Worm (Caenorhabditis elegans) whole organism, late embryonic: Measurements from ENCODE around the gene nspc-18.

Experiments
- C08G9.2 ChIP-seq: sonication (generic microtip); optimal IDR thresholded peaks from 2 replicates; lab custom pipeline; 2016; ENCODE audit warnings: mild to moderate bottlenecking, missing genetic modification characterization, moderate library complexity, missing compliant biosample characterization
- C38D4.7 ChIP-seq: fragments of 200-800 bp; sonication (Bioruptor generic); optimal IDR thresholded peaks from 2 replicates; lab custom pipeline; 2018; ENCODE audit warnings: mild to moderate bottlenecking, missing genetic modification characterization, moderate library complexity, missing compliant biosample characterization
- T23F11.4 ChIP-seq: fragments of 200-800 bp; sonication (Bioruptor generic); optimal IDR thresholded peaks from 2 replicates; lab custom pipeline; 2018; ENCODE audit warnings: mild to moderate bottlenecking, missing genetic modification characterization, missing compliant biosample characterization
- ama-1 ChIP-seq: fragments of 150-350 bp; optimal IDR thresholded peaks from 2 replicates; lab custom pipeline; 2014
- ceh-19 ChIP-seq: fragments of 200-800 bp; sonication (Bioruptor generic); optimal IDR thresholded peaks from 2 replicates; lab custom pipeline; 2018; ENCODE audit warnings: mild to moderate bottlenecking, missing genetic modification characterization, missing compliant biosample characterization
- ceh-2 ChIP-seq: sonication (generic microtip); optimal IDR thresholded peaks from 2 replicates; lab custom pipeline; 2016; ENCODE audit warnings: missing genotype, missing genetic modification characterization, missing compliant biosample characterization
- ceh-22 ChIP-seq: sonication (generic microtip); optimal IDR thresholded peaks from 2 replicates; lab custom pipeline; 2017; ENCODE audit warnings: missing biosample characterization, missing genetic modification characterization
- ceh-24 ChIP-seq: sonication (generic microtip); optimal IDR thresholded peaks from 2 replicates; lab custom pipeline; 2016; ENCODE audit warnings: mild to moderate bottlenecking, missing genetic modification characterization, missing compliant biosample characterization
- ceh-31 ChIP-seq: sonication (generic microtip); optimal IDR thresholded peaks from 2 replicates; lab custom pipeline; 2016; ENCODE audit warnings: missing genetic modification characterization, missing compliant biosample characterization
- ceh-6 ChIP-seq: fragments of 200-800 bp; sonication (Bioruptor generic); optimal IDR thresholded peaks from 2 replicates; lab custom pipeline; 2018; ENCODE audit warnings: mild to moderate bottlenecking, missing genetic modification characterization, missing compliant biosample characterization
- ceh-9 ChIP-seq: sonication (generic microtip); optimal IDR thresholded peaks from 2 replicates; lab custom pipeline; 2016; ENCODE audit warnings: mild to moderate bottlenecking, missing genetic modification characterization, inconsistent platforms, missing compliant biosample characterization
- dmd-4 ChIP-seq: sonication (generic microtip); optimal IDR thresholded peaks from 2 replicates; lab custom pipeline; 2016; ENCODE audit warnings: borderline replicate concordance, missing genetic modification characterization, missing compliant biosample characterization
- dve-1 ChIP-seq: sonication (generic microtip); optimal IDR thresholded peaks from 2 replicates; lab custom pipeline; 2017; ENCODE audit warnings: antibody characterized with exemption, mild to moderate bottlenecking, missing genetic modification characterization, missing compliant biosample characterization
- elt-2 ChIP-seq: sonication (generic microtip); optimal IDR thresholded peaks from 2 replicates; lab custom pipeline; 2016; ENCODE audit warnings: missing genetic modification reagents, missing genetic modification characterization, missing compliant biosample characterization
- elt-4 ChIP-seq: sonication (generic microtip); optimal IDR thresholded peaks from 2 replicates; lab custom pipeline; 2016; ENCODE audit warnings: missing genetic modification characterization, missing compliant biosample characterization
- eyg-1 ChIP-seq: sonication (generic microtip); optimal IDR thresholded peaks from 2 replicates; lab custom pipeline; 2016; ENCODE audit warnings: missing genotype, missing genetic modification characterization, missing compliant biosample characterization
- fkh-6 ChIP-seq: sonication (generic microtip); optimal IDR thresholded peaks from 2 replicates; lab custom pipeline; 2016; ENCODE audit warnings: missing genetic modification characterization, missing compliant biosample characterization
- gmeb-2 ChIP-seq: sonication (generic microtip); optimal IDR thresholded peaks from 2 replicates; lab custom pipeline; 2016; ENCODE audit warnings: missing genetic modification characterization, inconsistent platforms, missing compliant biosample characterization
- hlh-6 ChIP-seq: sonication (generic microtip); optimal IDR thresholded peaks from 2 replicates; lab custom pipeline; 2016; ENCODE audit warnings: missing genotype, missing genetic modification characterization, missing compliant biosample characterization
- lim-6 ChIP-seq: sonication (generic microtip); optimal IDR thresholded peaks from 2 replicates; lab custom pipeline; 2016; ENCODE audit warnings: missing genetic modification characterization, missing compliant biosample characterization
- lin-11 ChIP-seq: fragments of 200-800 bp; sonication (Bioruptor generic); optimal IDR thresholded peaks from 2 replicates; lab custom pipeline; 2018; ENCODE audit warnings: mild to moderate bottlenecking, missing genetic modification characterization, missing compliant biosample characterization
- mec-3 ChIP-seq: sonication (generic microtip); optimal IDR thresholded peaks from 2 replicates; lab custom pipeline; 2016; ENCODE audit warnings: borderline replicate concordance, missing genetic modification characterization, missing compliant biosample characterization
- nfya-1 ChIP-seq: sonication (generic microtip); optimal IDR thresholded peaks from 2 replicates; lab custom pipeline; 2017; ENCODE audit warnings: missing genetic modification characterization, mild to moderate bottlenecking, missing compliant biosample characterization, antibody characterized with exemption, moderate library complexity
- nhr-11 ChIP-seq: fragments of 150-350 bp; optimal IDR thresholded peaks from 2 replicates; lab custom pipeline; 2014; ENCODE audit warnings: missing biosample characterization, missing genetic modification characterization
- nhr-232 ChIP-seq: sonication (generic microtip); optimal IDR thresholded peaks from 2 replicates; lab custom pipeline; 2016; ENCODE audit warnings: missing genetic modification characterization, missing compliant biosample characterization
- pag-3 ChIP-seq: sonication (generic microtip); optimal IDR thresholded peaks from 2 replicates; lab custom pipeline; 2016; ENCODE audit warnings: missing compliant biosample characterization, missing genetic modification characterization, borderline replicate concordance
- pat-9 ChIP-seq: fragments of 200-800 bp; sonication (Bioruptor generic); optimal IDR thresholded peaks from 2 replicates; lab custom pipeline; 2018; ENCODE audit warnings: mild to moderate bottlenecking, missing genetic modification characterization, moderate library complexity, missing compliant biosample characterization
- pha-2 ChIP-seq: sonication (generic microtip); optimal IDR thresholded peaks from 2 replicates; lab custom pipeline; 2017; ENCODE audit warnings: mild to moderate bottlenecking, missing genetic modification characterization, missing compliant biosample characterization
- pha-4 ChIP-seq: fragments of 150-350 bp; optimal IDR thresholded peaks from 2 replicates; lab custom pipeline; 2018; ENCODE audit warnings: missing biosample characterization, missing genetic modification reagents, missing genetic modification characterization
- pqm-1 ChIP-seq: sonication (generic microtip); optimal IDR thresholded peaks from 2 replicates; lab custom pipeline; 2016; ENCODE audit warnings: missing genetic modification characterization, missing compliant biosample characterization
- rnt-1 ChIP-seq: sonication (generic microtip); optimal IDR thresholded peaks from 2 replicates; lab custom pipeline; 2016; ENCODE audit warnings: missing genetic modification characterization, missing compliant biosample characterization
- sox-4 ChIP-seq: sonication (generic microtip); optimal IDR thresholded peaks from 2 replicates; lab custom pipeline; 2017; ENCODE audit warnings: mild to moderate bottlenecking, missing genetic modification characterization, inconsistent platforms, missing compliant biosample characterization
- tbx-2 ChIP-seq: sonication (generic microtip); optimal IDR thresholded peaks from 2 replicates; lab custom pipeline; 2016; ENCODE audit warnings: missing genetic modification characterization, missing compliant biosample characterization
- unc-3 ChIP-seq, 2 experiments: fragments of 200-800 bp in 1 of 2; sonication (Bioruptor generic) in 1 of 2; sonication (generic microtip) in 1 of 2; conservative IDR thresholded peaks in 1 of 2; optimal IDR thresholded peaks in 1 of 2; 2 replicates each; pipeline versions ENCODE4 v1.3.6 to Lab custom; 2016 to 2022; ENCODE audit warnings: missing compliant biosample characterization in 2 of 2, missing genetic modification characterization in 2 of 2, missing genetic modification reagents in 1 of 2
- unc-55 ChIP-seq: sonication (generic microtip); optimal IDR thresholded peaks from 2 replicates; lab custom pipeline; 2017; ENCODE audit warnings: missing biosample characterization, missing genetic modification reagents, missing genetic modification characterization
- unc-86 ChIP-seq: sonication (generic microtip); optimal IDR thresholded peaks from 2 replicates; lab custom pipeline; 2016; ENCODE audit warnings: missing genetic modification characterization, missing compliant biosample characterization
- zip-5 ChIP-seq: sonication (generic microtip); optimal IDR thresholded peaks from 2 replicates; lab custom pipeline; 2016; ENCODE audit warnings: missing genetic modification characterization, missing compliant biosample characterization

nspc-18 gene

DNA sequence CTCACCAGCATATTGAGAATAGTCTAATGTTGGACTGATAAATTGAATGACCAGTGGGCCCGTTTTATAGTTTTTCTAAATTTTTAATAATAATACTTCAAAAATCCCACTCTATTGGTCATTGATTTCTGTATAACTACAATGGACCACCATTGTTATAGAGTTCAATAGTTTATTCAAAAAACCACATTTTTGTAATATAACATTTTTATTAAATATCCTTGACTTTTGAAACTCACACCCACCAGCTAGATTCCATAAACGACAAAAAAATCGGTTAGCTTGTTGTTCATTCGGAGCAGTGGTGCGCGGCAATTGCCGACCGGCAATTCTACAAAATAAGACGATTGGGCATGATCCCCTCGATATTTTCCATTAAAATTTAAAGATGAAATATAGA, at the start of gene nspc-18:
TSS of gene nspc-18 (minus strand) at position 101 of the 400 bp plus-strand sequence.
- TF ChIP-seq lim-6 (tag; lab: Kevin White, UChicago) (no peak), pha-2 (tag; lab: Kevin White, UChicago) (no peak), ceh-2 (no peak), ceh-6 (no peak), sox-4 (tag; lab: Kevin White, UChicago) (no peak), hlh-6 (no peak), unc-3 (GFP tag; conservative IDR thresholded peaks at IDR 0.05; lab: Robert Waterston, UW) (no peak), unc-3 (tag; optimal IDR thresholded peaks at IDR 0.05; lab: Kevin White, UChicago) (no peak), lin-11 (tag; lab: Kevin White, UChicago) (no peak), gmeb-2 (tag; lab: Kevin White, UChicago) (no peak), ceh-31 (tag; lab: Kevin White, UChicago) (no peak), fkh-6 (no peak), unc-86 (tag; lab: Kevin White, UChicago) (no peak), ama-1 (lab: Kevin White, UChicago) (no peak), rnt-1 (tag; lab: Kevin White, UChicago) (no peak)

DNA sequence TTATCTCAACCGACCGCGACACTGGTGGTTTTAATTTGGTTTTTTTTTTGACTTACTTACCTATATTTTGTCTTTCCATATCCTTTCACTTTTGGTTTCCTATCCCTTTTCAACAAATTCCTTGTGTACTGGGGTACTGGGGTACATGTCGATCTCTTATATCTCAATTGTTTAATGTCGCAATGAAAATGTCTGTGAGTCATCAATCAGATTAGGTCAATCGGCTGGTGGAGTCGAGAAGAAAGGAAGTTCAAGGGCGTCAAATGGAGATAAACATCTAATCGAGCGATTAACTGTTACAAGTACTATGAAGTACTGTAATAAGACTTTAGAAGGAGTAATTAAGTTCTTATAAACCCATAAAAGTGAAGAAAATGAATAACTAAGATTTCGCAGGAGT, 48.5 kb upstream of the nspc-18 start:
- TF ChIP-seq C08G9.2 (tag; lab: Kevin White, UChicago) (no peak), pha-4 (tag; lab: Kevin White, UChicago) (no peak), elt-4 (tag; lab: Kevin White, UChicago) (no peak), unc-55 (peak; percentile 68), C38D4.7 (GFP tag; lab: Kevin White, UChicago) (no peak)

DNA sequence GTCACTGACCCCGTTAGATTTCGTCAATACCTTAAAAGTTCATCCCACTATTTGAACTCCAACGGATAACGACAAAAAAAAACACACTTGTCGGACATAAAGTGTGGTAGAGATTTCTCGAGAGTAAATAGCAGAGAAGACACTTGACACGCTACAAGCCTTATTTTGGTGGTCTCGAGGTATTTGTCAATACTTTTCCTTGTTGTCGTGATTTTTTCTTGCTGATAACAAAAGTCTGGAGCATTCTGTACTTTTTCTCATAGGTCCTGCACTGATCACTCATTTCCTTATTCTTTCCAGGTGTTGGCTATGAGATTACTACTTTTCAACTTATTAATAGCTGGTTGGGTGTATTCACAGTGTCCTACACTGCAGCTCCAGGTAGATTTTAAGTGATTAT, 45.0 kb upstream of the nspc-18 start, which contains the start of gene lron-1:
TSS of gene lron-1 (plus strand) at position 301 of the 400 bp plus-strand sequence.
- TF ChIP-seq ceh-22 (tag; lab: Kevin White, UChicago) (no peak), ceh-24 (no peak), lin-11 (tag; lab: Kevin White, UChicago) (no peak), ceh-31 (tag; lab: Kevin White, UChicago) (no peak), ceh-9 (tag; lab: Kevin White, UChicago) (no peak), pat-9 (tag; lab: Kevin White, UChicago) (no peak), eyg-1 (tag; lab: Kevin White, UChicago) (no peak), pqm-1 (no peak), pag-3 (tag; lab: Kevin White, UChicago) (no peak), nhr-11 (no peak)

DNA sequence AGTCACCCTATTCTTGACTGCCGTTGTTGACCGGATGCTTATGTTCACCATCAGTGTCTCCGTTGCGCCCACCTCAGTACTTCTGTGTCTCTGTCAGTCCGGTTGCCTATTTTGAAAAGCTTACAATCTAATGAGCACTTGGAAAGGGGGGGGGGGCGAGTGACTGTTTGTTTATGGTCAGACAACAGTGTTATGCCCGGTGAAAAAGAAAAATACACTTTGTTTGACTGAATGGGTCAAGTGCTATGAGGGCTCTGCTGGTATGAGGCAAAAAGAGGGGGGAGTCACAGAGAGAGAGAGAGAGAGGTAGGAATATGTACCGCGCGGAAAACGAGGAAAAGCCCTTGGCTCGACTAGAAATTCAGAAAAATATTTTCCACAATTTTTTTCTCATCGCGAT, 43.8 kb upstream of the nspc-18 start:
- TF ChIP-seq ceh-22 (tag; lab: Kevin White, UChicago) (peak; percentile 70), pha-2 (tag; lab: Kevin White, UChicago) (peak; percentile 65), tbx-2 (peak; percentile 43), nhr-232 (tag; lab: Kevin White, UChicago) (no peak), C38D4.7 (GFP tag; lab: Kevin White, UChicago) (no peak), lim-6 (tag; lab: Kevin White, UChicago) (no peak)
- TF ChIP-seq, all 69 proteins: peak for 3

DNA sequence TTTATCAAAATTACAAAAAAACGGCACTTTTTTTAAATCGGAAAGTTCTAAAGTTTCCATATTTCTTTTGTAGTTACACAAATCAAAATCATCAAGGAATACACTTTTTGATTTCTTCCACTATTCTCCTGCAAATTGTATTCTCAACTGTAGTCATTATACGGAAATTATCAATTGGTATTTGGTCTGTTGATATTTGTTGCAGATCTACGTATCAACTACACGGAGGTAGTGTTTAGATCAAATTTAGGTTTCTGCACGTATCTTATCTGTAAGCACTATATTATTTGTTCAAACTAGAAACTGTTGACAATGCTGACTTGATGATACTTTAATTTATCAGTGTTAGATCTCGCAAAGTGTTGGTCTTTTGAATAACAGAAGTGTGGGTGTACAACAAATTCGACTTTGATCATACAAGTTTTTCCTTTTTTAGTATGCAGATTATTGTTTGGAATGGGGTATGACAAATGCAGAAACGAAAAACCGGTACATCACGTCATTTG, 40.9 kb upstream of the nspc-18 start:
- TF ChIP-seq nfya-1 (tag; lab: Kevin White, UChicago): no peak
- TF ChIP-seq elt-2 (tag; lab: Kevin White, UChicago): peak; percentile 14
- TF ChIP-seq ceh-6: no peak
- TF ChIP-seq dve-1 (tag; lab: Kevin White, UChicago): peak; percentile 7

DNA sequence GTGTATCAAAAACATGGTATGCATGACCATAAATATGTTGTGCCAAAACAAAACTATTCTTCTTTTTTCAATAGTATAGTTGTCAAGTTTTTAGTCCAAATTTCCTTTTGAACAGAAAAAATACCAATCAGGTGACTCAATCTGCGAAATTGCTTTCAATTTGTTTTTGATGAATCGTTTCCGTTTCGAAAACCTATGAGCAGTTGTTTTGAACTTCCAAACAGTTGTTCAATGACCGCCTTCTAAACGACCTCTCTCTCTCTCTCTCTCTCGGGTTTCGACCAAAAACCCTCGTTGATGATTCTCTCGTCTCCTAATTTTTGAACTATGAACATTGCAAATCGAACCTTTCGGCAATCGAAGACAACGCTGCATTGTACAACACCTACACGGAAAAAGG, 38.6 kb upstream of the nspc-18 start:
- TF ChIP-seq nfya-1 (tag; lab: Kevin White, UChicago) (no peak), ceh-19 (GFP tag; lab: Kevin White, UChicago) (no peak), T23F11.4 (GFP tag; lab: Kevin White, UChicago) (no peak), ceh-24 (no peak), fkh-6 (no peak), eyg-1 (tag; lab: Kevin White, UChicago) (no peak), zip-5 (tag; lab: Kevin White, UChicago) (no peak), dmd-4 (no peak), mec-3 (no peak), ceh-22 (tag; lab: Kevin White, UChicago) (no peak)
- TF ChIP-seq, all 69 proteins: peak for 0
